Worm (Caenorhabditis elegans) whole organism, L4 larva: ENCODE data around the gene cku-80.

ENCODE experiments used
- F44E2.7 ChIP-seq: fragments of 200-800 bp; sonication (Bioruptor generic); IDR thresholded peaks from 2 replicates; pipeline ENCODE4 v2.1.2; 2022; ENCODE audit warnings: missing genetic modification characterization, missing compliant biosample characterization
- aha-1 ChIP-seq: fragments of 150-350 bp; peaks from one replicate; lab custom pipeline; 2014; ENCODE audit warnings: missing biosample characterization, missing genetic modification characterization
- ama-1 ChIP-seq: fragments of 150-350 bp; optimal IDR thresholded peaks from 2 replicates; lab custom pipeline; 2014; ENCODE audit warnings: inconsistent platforms, mixed read lengths
- dve-1 ChIP-seq: sonication (generic microtip); optimal IDR thresholded peaks from 2 replicates; lab custom pipeline; 2017; ENCODE audit warnings: antibody characterized with exemption, mild to moderate bottlenecking, missing genetic modification characterization, missing compliant biosample characterization; ENCODE audit not compliant: insufficient read depth
- mdl-1 ChIP-seq, 2 experiments: fragments of 150-350 bp in 1 of 2; sonication (generic microtip) in 1 of 2; optimal IDR thresholded peaks; 2 replicates each; lab custom pipeline; 2014 to 2017; ENCODE audit warnings: missing biosample characterization in 2 of 2, missing genetic modification characterization in 2 of 2
- nhr-102 ChIP-seq: sonication (generic microtip); optimal IDR thresholded peaks from 2 replicates; lab custom pipeline; 2016; ENCODE audit warnings: mild to moderate bottlenecking, missing genetic modification characterization, moderate library complexity, missing compliant biosample characterization
- nhr-11 ChIP-seq: fragments of 150-350 bp; optimal IDR thresholded peaks from 2 replicates; lab custom pipeline; 2014; ENCODE audit warnings: missing biosample characterization, missing genetic modification characterization
- nhr-28 ChIP-seq: fragments of 150-350 bp; optimal IDR thresholded peaks from 2 replicates; lab custom pipeline; 2014; ENCODE audit warnings: missing biosample characterization, missing genetic modification characterization
- nhr-77 ChIP-seq: fragments of 150-350 bp; optimal IDR thresholded peaks from 2 replicates; lab custom pipeline; 2014; ENCODE audit warnings: missing biosample characterization, missing genetic modification characterization
- pha-4 ChIP-seq, 2 experiments: fragments of 150-350 bp in 1 of 2; fragments of 200-800 bp in 1 of 2; sonication (Bioruptor generic) in 1 of 2; IDR thresholded peaks in 1 of 2; optimal IDR thresholded peaks in 1 of 2; 2 replicates each; pipeline versions ENCODE4 v1.3.6 to Lab custom; 2014 to 2022; ENCODE audit warnings: missing genetic modification characterization in 2 of 2, missing genetic modification reagents in 2 of 2, missing biosample characterization in 1 of 2, missing compliant biosample characterization in 1 of 2
- rbr-2 ChIP-seq: sonication (generic microtip); optimal IDR thresholded peaks from 2 replicates; lab custom pipeline; 2016; ENCODE audit warnings: missing genotype, missing genetic modification characterization, missing compliant biosample characterization
- unc-62 ChIP-seq, 3 experiments: fragments of 150-350 bp in 1 of 3; sonication (generic microtip); optimal IDR thresholded peaks in 2 of 3; peaks in 1 of 3; 1 replicate in 1 of 3; 2 replicates in 2 of 3; lab custom pipeline; 2014 to 2017; ENCODE audit warnings: missing biosample characterization in 3 of 3, missing genetic modification characterization in 3 of 3, missing genetic modification reagents in 3 of 3, missing genotype in 1 of 3
- ztf-11 ChIP-seq: fragments of 150-350 bp; optimal IDR thresholded peaks from 2 replicates; lab custom pipeline; 2014; ENCODE audit warnings: missing biosample characterization, missing genetic modification characterization

- no peak for TF ChIP-seq nhr-77 (tag; lab: Kevin White, UChicago)
- no peak for TF ChIP-seq ztf-11 (tag; lab: Kevin White, UChicago)
- TF ChIP-seq nhr-11 (tag; lab: Kevin White, UChicago): no peak
- TF ChIP-seq nhr-102 (tag; lab: Kevin White, UChicago): no peak
- TF ChIP-seq mdl-1 (tag; optimal IDR thresholded peaks at IDR 0.05; lab: Kevin White, UChicago): no peak
- no peak for TF ChIP-seq pha-4 (GFP tag; IDR thresholded peaks at IDR 0.05; lab: Robert Waterston, UW)
- TF ChIP-seq pha-4 (tag; optimal IDR thresholded peaks at IDR 0.05; lab: Kevin White, UChicago): no peak
- no peak for TF ChIP-seq ama-1
- no peak for TF ChIP-seq F44E2.7 (GFP tag; lab: Robert Waterston, UW)
- no peak for TF ChIP-seq unc-62 (GFP tag; optimal IDR thresholded peaks at IDR 0.05 in 1 of 2; lab: Kevin White, UChicago)
- no peak for TF ChIP-seq unc-62 (tag; optimal IDR thresholded peaks at IDR 0.05; lab: Kevin White, UChicago)
- no peak for TF ChIP-seq rbr-2
- TF ChIP-seq nhr-28 (tag; lab: Kevin White, UChicago): no peak
- TF ChIP-seq dve-1 (tag; lab: Kevin White, UChicago): no peak
- TF ChIP-seq aha-1 (tag; lab: Kevin White, UChicago): no peak
Measured at ce11 chrIII:4395857-4396256, 23.8 kb upstream of the cku-80 start.
